Worm (Caenorhabditis elegans) whole organism, early embryonic: ENCODE results near the gene nhr-154.
"Not testable (repeated sequence)": the region's sequence is repeated elsewhere in the genome, so short reads cannot be mapped to it uniquely, and the experiment has no call there.

ENCODE experiments used
- ama-1 ChIP-seq: fragments of 150-350 bp; optimal IDR thresholded peaks from 2 replicates; lab custom pipeline; 2014
- hmg-4 ChIP-seq: fragments of 200-800 bp; sonication (Bioruptor generic); optimal IDR thresholded peaks from 2 replicates; lab custom pipeline; 2018; ENCODE audit warnings: mild to moderate bottlenecking, missing genetic modification characterization, missing compliant biosample characterization
- tra-4 ChIP-seq: sonication (generic microtip); optimal IDR thresholded peaks from 2 replicates; lab custom pipeline; 2017; ENCODE audit warnings: missing genetic modification characterization, missing compliant biosample characterization

- not testable (repeated sequence) for TF ChIP-seq tra-4 (tag; lab: Kevin White, UChicago); ama-1 (lab: Kevin White, UChicago); hmg-4
These were observed 30.1 kb downstream of the nhr-154 start, which contains the start of gene enpp-1 for ce11 chrV:12131157-12131556.
